Worm (Caenorhabditis elegans): ENCODE data around the gene col-183.

col-183 gene

DNA sequence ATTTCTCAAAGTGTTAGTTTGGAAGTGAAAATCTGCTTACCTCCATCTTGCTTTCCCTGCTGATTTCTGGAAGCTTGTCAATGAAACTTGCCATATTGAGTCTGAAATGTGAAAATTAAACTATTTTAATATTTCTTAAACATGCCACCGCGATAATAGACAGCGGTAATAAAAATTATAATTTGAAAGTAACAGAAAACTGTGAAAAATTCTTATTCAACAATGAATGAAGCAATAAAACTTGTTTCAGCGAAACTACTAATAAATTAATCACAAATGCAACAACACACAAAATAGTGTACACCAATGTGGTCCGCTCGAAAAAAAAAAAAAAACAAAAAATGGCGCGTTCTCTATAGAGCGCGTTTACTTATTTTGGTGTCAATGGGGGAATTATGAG, 16.0 kb downstream of the col-183 start, which contains the start of gene F02D10.6:
Gene F02D10.6 (minus strand): TSS at position 101 of the 400 bp plus-strand sequence.
- TF ChIP-seq nhr-11 (tag; optimal IDR thresholded peaks at IDR 0.05) (no peak), efl-1 (optimal IDR thresholded peaks at IDR 0.05) (no peak), efl-1 (GFP tag; optimal IDR thresholded peaks at IDR 0.05 in 1 of 2) (peak in 1 of 2 experiments; percentile 32), ceh-88 (GFP tag; IDR thresholded peaks at IDR 0.05) (no peak), unc-86 (tag; optimal IDR thresholded peaks at IDR 0.05) (no peak), lir-3 (tag; optimal IDR thresholded peaks at IDR 0.05; ENCODE audit: poor library complexity) (no peak)

- TF ChIP-seq elt-3 (tag; optimal IDR thresholded peaks at IDR 0.05), result peak in 3 of 6 experiments; percentile 18 to 35 (median 31)
- TF ChIP-seq nhr-19 (GFP tag; conservative IDR thresholded peaks at IDR 0.05), result peak; percentile 70
- peak; percentile 32 for TF ChIP-seq elt-2 (tag; optimal IDR thresholded peaks at IDR 0.05)
- TF ChIP-seq nhr-90 (tag; optimal IDR thresholded peaks at IDR 0.05; ENCODE audit: poor library complexity), result peak; percentile 75
- TF ChIP-seq dpl-1 (GFP tag; optimal IDR thresholded peaks at IDR 0.05), result peak in 1 of 3 experiments; percentile 10
- TF ChIP-seq fos-1 (tag; optimal IDR thresholded peaks at IDR 0.05), result peak; percentile 50
- TF ChIP-seq swsn-7 (tag; optimal IDR thresholded peaks at IDR 0.05), result peak; percentile 60
- TF ChIP-seq nhr-47 (tag; optimal IDR thresholded peaks at IDR 0.05), result peak; percentile 80
- TF ChIP-seq unc-86 (tag; optimal IDR thresholded peaks at IDR 0.05), result peak; percentile 38
- peak; percentile 69 for TF ChIP-seq sox-4 (tag; optimal IDR thresholded peaks at IDR 0.05)
- TF ChIP-seq efl-1 (optimal IDR thresholded peaks at IDR 0.05), result peak; percentile 18 to 24
- TF ChIP-seq efl-1 (GFP tag; optimal IDR thresholded peaks at IDR 0.05 in 1 of 2), result peak in 1 of 2 experiments; percentile 87
- TF ChIP-seq snpc-4 (tag; optimal IDR thresholded peaks at IDR 0.05), result peak; percentile 13
- peak; percentile 55 for TF ChIP-seq jun-1 (tag; optimal IDR thresholded peaks at IDR 0.05)
- TF ChIP-seq ceh-82 (tag; optimal IDR thresholded peaks at IDR 0.05), result peak; percentile 43 to 44 (median 44)
- TF ChIP-seq ceh-88 (GFP tag; IDR thresholded peaks at IDR 0.05), result peak; percentile 31; the same call in 1 of the 2 replicates
- peak; percentile 56 for TF ChIP-seq fkh-8 (tag; optimal IDR thresholded peaks at IDR 0.05)
- peak; percentile 26 to 42 for TF ChIP-seq lsy-2 (tag; optimal IDR thresholded peaks at IDR 0.05)
- peak; percentile 7 for TF ChIP-seq lin-15B (tag; optimal IDR thresholded peaks at IDR 0.05)
- TF ChIP-seq tbx-2 (tag; optimal IDR thresholded peaks at IDR 0.05), result peak; percentile 54
- peak; percentile 51 for TF ChIP-seq egl-13 (tag; optimal IDR thresholded peaks at IDR 0.05)
- peak; percentile 34 for TF ChIP-seq nhr-77 (tag; optimal IDR thresholded peaks at IDR 0.05)
- TF ChIP-seq mep-1 (tag; optimal IDR thresholded peaks at IDR 0.05), result peak; percentile 57
- peak; percentile 23 for TF ChIP-seq sup-37 (GFP tag; optimal IDR thresholded peaks at IDR 0.05)
- peak; percentile 84 for TF ChIP-seq dsc-1 (tag; optimal IDR thresholded peaks at IDR 0.05)
- TF ChIP-seq ztf-11 (tag; optimal IDR thresholded peaks at IDR 0.05), result peak in 1 of 2 experiments; percentile 39
- TF ChIP-seq nhr-20 (tag; optimal IDR thresholded peaks at IDR 0.05), result peak; percentile 60
- TF ChIP-seq nhr-85 (tag), result peak; percentile 79
- peak; percentile 47 for TF ChIP-seq xbp-1 (tag; optimal IDR thresholded peaks at IDR 0.05)
- peak; percentile 48 for TF ChIP-seq unc-130 (tag; optimal IDR thresholded peaks at IDR 0.05)
- TF ChIP-seq C16A3.4 (tag; optimal IDR thresholded peaks at IDR 0.05), result peak; percentile 34
- TF ChIP-seq fkh-10 (GFP tag; optimal IDR thresholded peaks at IDR 0.05), result peak; percentile 11
- TF ChIP-seq nhr-71 (tag; optimal IDR thresholded peaks at IDR 0.05), result peak; percentile 75
- peak; percentile 48 for TF ChIP-seq ceh-8 (GFP tag; optimal IDR thresholded peaks at IDR 0.05)
- peak; percentile 28 to 67 for TF ChIP-seq lin-35 (GFP tag; optimal IDR thresholded peaks at IDR 0.05)
- TF ChIP-seq grh-1 (GFP tag; IDR thresholded peaks at IDR 0.05), result peak; percentile 56
- peak; percentile 39 for TF ChIP-seq lir-3 (tag; optimal IDR thresholded peaks at IDR 0.05; ENCODE audit: poor library complexity)
- peak; percentile 83 for TF ChIP-seq snu-23 (GFP tag; optimal IDR thresholded peaks at IDR 0.05)
- peak in 1 of 2 experiments; percentile 56 for TF ChIP-seq mdl-1 (tag; optimal IDR thresholded peaks at IDR 0.05)
- TF ChIP-seq rnt-1 (tag; optimal IDR thresholded peaks at IDR 0.05), result peak; percentile 68
- peak; percentile 46 for TF ChIP-seq irx-1 (tag; optimal IDR thresholded peaks at IDR 0.05)
- TF ChIP-seq lin-14 (GFP tag; optimal IDR thresholded peaks at IDR 0.05), result peak; percentile 72
- peak; percentile 38 for TF ChIP-seq lin-13 (GFP tag; optimal IDR thresholded peaks at IDR 0.05)
Measured at ce11 chrX:13448665-13449099, 18.9 kb downstream of the col-183 start.

Measured in whole organism, L1 larva.